Fruit fly (Drosophila melanogaster) whole organism, embryonic: ENCODE data around the gene Usp8.
A peak's percentile ranks its signal among the peaks of the same experiment; 100 is the strongest.

Source experiments
- Abd-B ChIP-seq: fragments of 200-800 bp; sonication (Bioruptor generic); optimal IDR thresholded peaks from 2 replicates; lab custom pipeline; 2018; ENCODE audit warnings: missing biosample characterization, mild to moderate bottlenecking, missing genetic modification characterization, moderate library complexity
- Adf1 ChIP-seq: fragments of 200-800 bp; sonication (Bioruptor generic); IDR thresholded peaks from 2 replicates; pipeline ENCODE4 v1.3.6; 2022; ENCODE audit warnings: missing biosample characterization, missing genetic modification characterization
- Atf6 ChIP-seq: fragments of 200-800 bp; sonication (Bioruptor generic); IDR thresholded peaks from 2 replicates; pipeline ENCODE4 v1.3.6; 2022; ENCODE audit warnings: missing biosample characterization, missing genetic modification characterization
- CG10366 ChIP-seq: fragments of 200-800 bp; sonication (Bioruptor generic); IDR thresholded peaks from 2 replicates; pipeline ENCODE4 v1.3.6; 2022; ENCODE audit warnings: missing biosample characterization, missing genetic modification characterization
- CG10431 ChIP-seq: fragments of 200-800 bp; sonication (Bioruptor generic); optimal IDR thresholded peaks from 3 replicates; lab custom pipeline; 2018; ENCODE audit warnings: missing biosample characterization, mild to moderate bottlenecking, missing genetic modification characterization
- CG10565 ChIP-seq: fragments of 200-800 bp; sonication (Bioruptor generic); optimal IDR thresholded peaks from 3 replicates; lab custom pipeline; 2016; ENCODE audit warnings: missing biosample characterization, mild to moderate bottlenecking, missing genetic modification characterization
- CG12219 ChIP-seq: fragments of 200-800 bp; sonication (Bioruptor generic); optimal IDR thresholded peaks from 3 replicates; lab custom pipeline; 2018; ENCODE audit warnings: missing biosample characterization, mild to moderate bottlenecking, missing genetic modification characterization
- CG12236 ChIP-seq: fragments of 200-800 bp; sonication (Bioruptor generic); optimal IDR thresholded peaks from 2 replicates; lab custom pipeline; 2016; ENCODE audit warnings: missing biosample characterization, missing genetic modification characterization
- CG12744 ChIP-seq: fragments of 200-800 bp; sonication (Bioruptor generic); optimal IDR thresholded peaks from 2 replicates; lab custom pipeline; 2016; ENCODE audit warnings: missing biosample characterization, missing genetic modification characterization
- CG12942 ChIP-seq: fragments of 200-800 bp; sonication (Bioruptor generic); optimal IDR thresholded peaks from 3 replicates; lab custom pipeline; 2016; ENCODE audit warnings: missing biosample characterization, missing genetic modification characterization
- CG15479 ChIP-seq: fragments of 200-800 bp; sonication (Bioruptor generic); optimal IDR thresholded peaks from 3 replicates; lab custom pipeline; 2019; ENCODE audit warnings: missing biosample characterization, mild to moderate bottlenecking, missing genetic modification characterization, moderate library complexity
- CG17328 ChIP-seq: fragments of 200-800 bp; sonication (Bioruptor generic); IDR thresholded peaks from 2 replicates; pipeline ENCODE4 v1.3.6; 2022; ENCODE audit warnings: missing biosample characterization, missing genetic modification characterization
- CG17361 ChIP-seq: fragments of 200-800 bp; sonication (Bioruptor generic); IDR thresholded peaks from 3 replicates; pipeline ENCODE4 v1.3.6; 2022; ENCODE audit warnings: missing biosample characterization, missing genetic modification characterization
- CG17829 ChIP-seq: fragments of 200-800 bp; optimal IDR thresholded peaks from 2 replicates; lab custom pipeline; 2019; ENCODE audit warnings: missing biosample characterization, mild to moderate bottlenecking, missing genetic modification characterization, moderate library complexity
- CG17912 ChIP-seq: fragments of 200-800 bp; sonication (Bioruptor generic); optimal IDR thresholded peaks from 2 replicates; lab custom pipeline; 2018; ENCODE audit warnings: missing biosample characterization, mild to moderate bottlenecking, missing genetic modification characterization
- CG18262 ChIP-seq: fragments of 200-800 bp; optimal IDR thresholded peaks from 3 replicates; lab custom pipeline; 2019; ENCODE audit warnings: missing biosample characterization, mild to moderate bottlenecking, missing genetic modification characterization, moderate library complexity
- CG2202 ChIP-seq: fragments of 200-800 bp; sonication (Bioruptor generic); optimal IDR thresholded peaks from 2 replicates; lab custom pipeline; 2018; ENCODE audit warnings: missing biosample characterization, mild to moderate bottlenecking, missing genetic modification characterization
- CG2712 ChIP-seq: fragments of 200-800 bp; optimal IDR thresholded peaks from 3 replicates; lab custom pipeline; 2019; ENCODE audit warnings: missing biosample characterization, mild to moderate bottlenecking, missing genetic modification characterization, moderate library complexity
- CG31441 ChIP-seq: fragments of 200-800 bp; sonication (Bioruptor generic); IDR thresholded peaks from 2 replicates; pipeline ENCODE4 v1.3.6; 2022; ENCODE audit warnings: missing biosample characterization, missing genetic modification characterization
- CG3163 ChIP-seq: fragments of 200-800 bp; sonication (Bioruptor generic); optimal IDR thresholded peaks from 3 replicates; lab custom pipeline; 2016; ENCODE audit warnings: missing biosample characterization, missing genetic modification characterization
- CG32532 ChIP-seq: fragments of 200-800 bp; sonication (Bioruptor generic); IDR thresholded peaks from 2 replicates; pipeline ENCODE4 v1.3.6; 2022; ENCODE audit warnings: missing biosample characterization, missing genetic modification characterization
- CG32767 ChIP-seq: fragments of 200-800 bp; sonication (Bioruptor generic); IDR thresholded peaks from 2 replicates; pipeline ENCODE4 v1.3.6; 2022; ENCODE audit warnings: missing biosample characterization, missing genetic modification characterization
- CG34422 ChIP-seq: fragments of 200-800 bp; sonication (Bioruptor generic); IDR thresholded peaks from 3 replicates; pipeline ENCODE4 v1.3.6; 2022; ENCODE audit warnings: missing biosample characterization, missing genetic modification characterization
- CG4707 ChIP-seq: fragments of 200-800 bp; sonication (Bioruptor generic); optimal IDR thresholded peaks from 2 replicates; lab custom pipeline; 2018; ENCODE audit warnings: missing biosample characterization, mild to moderate bottlenecking, missing genetic modification characterization, moderate library complexity
- CG6813 ChIP-seq: fragments of 200-800 bp; sonication (Bioruptor generic); optimal IDR thresholded peaks from 2 replicates; lab custom pipeline; 2017; ENCODE audit warnings: missing biosample characterization, missing genetic modification characterization, mild to moderate bottlenecking, moderate library complexity, missing genetic modification reagents
- CG7372 ChIP-seq: fragments of 200-800 bp; sonication (Bioruptor generic); IDR thresholded peaks from 2 replicates; pipeline ENCODE4 v1.3.6; 2022; ENCODE audit warnings: missing biosample characterization, missing genetic modification characterization
- CG7839 ChIP-seq: fragments of 200-800 bp; sonication (Bioruptor generic); optimal IDR thresholded peaks from 3 replicates; lab custom pipeline; 2018; ENCODE audit warnings: missing biosample characterization, mild to moderate bottlenecking, missing genetic modification characterization, moderate library complexity
- CG8290 ChIP-seq, 3 experiments: fragments of 200-800 bp; sonication (Bioruptor generic); optimal IDR thresholded peaks; 2 replicates each; lab custom pipeline; 2016 to 2019; ENCODE audit warnings: missing biosample characterization in 3 of 3, missing genetic modification characterization in 3 of 3, mild to moderate bottlenecking in 2 of 3, moderate library complexity in 1 of 3
- CG8478 ChIP-seq: fragments of >200 bp; optimal IDR thresholded peaks from 2 replicates; lab custom pipeline; 2018
- CG9797 ChIP-seq: fragments of 200-800 bp; sonication (Bioruptor generic); optimal IDR thresholded peaks from 3 replicates; lab custom pipeline; 2018; ENCODE audit warnings: missing biosample characterization, mild to moderate bottlenecking, missing genetic modification characterization
- D19A ChIP-seq: fragments of 200-800 bp; optimal IDR thresholded peaks from 3 replicates; lab custom pipeline; 2019; ENCODE audit warnings: missing biosample characterization, mild to moderate bottlenecking, missing genetic modification characterization, moderate library complexity
- Dbx ChIP-seq: fragments of 200-800 bp; sonication (Bioruptor generic); IDR thresholded peaks from 3 replicates; pipeline ENCODE4 v1.3.6; 2022; ENCODE audit warnings: missing biosample characterization, missing genetic modification characterization
- Dll ChIP-seq: fragments of 200-800 bp; sonication (Bioruptor generic); IDR thresholded peaks from 4 replicates; pipeline ENCODE4 v1.3.6; 2022; ENCODE audit warnings: missing biosample characterization, missing genetic modification characterization; ENCODE audit not compliant: partially characterized antibody
- Fer3 ChIP-seq: fragments of 200-800 bp; sonication (Bioruptor generic); optimal IDR thresholded peaks from 2 replicates; lab custom pipeline; 2018; ENCODE audit warnings: missing biosample characterization, mild to moderate bottlenecking, missing genetic modification characterization, moderate library complexity
- Hr78 ChIP-seq, 2 experiments: fragments of 200-800 bp in 1 of 2; fragments of >200 bp in 1 of 2; sonication (Bioruptor generic) in 1 of 2; optimal IDR thresholded peaks; 2 replicates each; lab custom pipeline; 2017 to 2019; ENCODE audit warnings: missing biosample characterization in 2 of 2, missing genetic modification characterization in 2 of 2, mild to moderate bottlenecking in 1 of 2, moderate library complexity in 1 of 2
- Max ChIP-seq: fragments of 200-800 bp; sonication (Bioruptor generic); optimal IDR thresholded peaks from 2 replicates; lab custom pipeline; 2016; ENCODE audit warnings: missing biosample characterization, mild to moderate bottlenecking, missing genetic modification characterization
- NC2β ChIP-seq: fragments of 200-800 bp; sonication (Bioruptor generic); optimal IDR thresholded peaks from 2 replicates; lab custom pipeline; 2016; ENCODE audit warnings: missing biosample characterization, missing genetic modification characterization
- Ravus ChIP-seq: fragments of 200-800 bp; sonication (Bioruptor generic); IDR thresholded peaks from 2 replicates; pipeline ENCODE4 v1.3.6; 2022; ENCODE audit warnings: missing biosample characterization, missing genetic modification characterization
- Tbp ChIP-seq: fragments of >200 bp; optimal IDR thresholded peaks from 2 replicates; lab custom pipeline; 2018; ENCODE audit warnings: missing biosample characterization, missing genetic modification characterization
- YL-1 ChIP-seq: fragments of 200-800 bp; sonication (Bioruptor generic); optimal IDR thresholded peaks from 3 replicates; lab custom pipeline; 2017; ENCODE audit warnings: missing biosample characterization, mild to moderate bottlenecking, missing genetic modification characterization
- cad ChIP-seq: fragments of >200 bp; optimal IDR thresholded peaks from 2 replicates; lab custom pipeline; 2017; ENCODE audit warnings: missing biosample characterization, missing genetic modification characterization
- crol ChIP-seq: fragments of 200-800 bp; sonication (Bioruptor generic); IDR thresholded peaks from 2 replicates; pipeline ENCODE4 v1.3.6; 2022; ENCODE audit warnings: missing biosample characterization, missing genetic modification characterization
- exex ChIP-seq: fragments of 200-800 bp; sonication (Bioruptor generic); optimal IDR thresholded peaks from 4 replicates; lab custom pipeline; 2018; ENCODE audit warnings: missing biosample characterization, mild to moderate bottlenecking, missing genetic modification characterization, moderate library complexity
- gfzf ChIP-seq: fragments of 200-800 bp; sonication (Bioruptor generic); optimal IDR thresholded peaks from 2 replicates; lab custom pipeline; 2016; ENCODE audit warnings: missing biosample characterization, mild to moderate bottlenecking, missing genetic modification characterization, moderate library complexity
- ham ChIP-seq: fragments of 200-800 bp; sonication (Bioruptor generic); IDR thresholded peaks from 2 replicates; pipeline ENCODE4 v1.3.6; 2022; ENCODE audit warnings: missing biosample characterization, missing genetic modification characterization
- jigr1 ChIP-seq: fragments of 200-800 bp; sonication (Bioruptor generic); IDR thresholded peaks from 3 replicates; pipeline ENCODE4 v1.3.6; 2022; ENCODE audit warnings: missing biosample characterization, missing genetic modification characterization
- lilli ChIP-seq: fragments of 200-800 bp; sonication (Bioruptor generic); optimal IDR thresholded peaks from 3 replicates; lab custom pipeline; 2016; ENCODE audit warnings: missing biosample characterization, missing genetic modification characterization
- mirr ChIP-seq: fragments of 200-800 bp; sonication (Bioruptor generic); optimal IDR thresholded peaks from 3 replicates; lab custom pipeline; 2018; ENCODE audit warnings: missing biosample characterization, mild to moderate bottlenecking, missing genetic modification characterization
- oc ChIP-seq: fragments of 200-800 bp; sonication (Bioruptor generic); optimal IDR thresholded peaks from 2 replicates; lab custom pipeline; 2018; ENCODE audit warnings: missing biosample characterization, mild to moderate bottlenecking, missing genetic modification characterization, moderate library complexity
- ro ChIP-seq: fragments of 200-800 bp; sonication (Bioruptor generic); IDR thresholded peaks from 2 replicates; pipeline ENCODE4 v1.3.6; 2022; ENCODE audit warnings: missing biosample characterization, missing genetic modification characterization
- schlank ChIP-seq: fragments of 200-800 bp; sonication (Bioruptor generic); optimal IDR thresholded peaks from 2 replicates; lab custom pipeline; 2018; ENCODE audit warnings: missing biosample characterization, mild to moderate bottlenecking, missing genetic modification characterization
- z ChIP-seq: fragments of 200-800 bp; sonication (Bioruptor generic); IDR thresholded peaks from 3 replicates; pipeline ENCODE4 v1.3.6; 2022; ENCODE audit warnings: missing biosample characterization, missing genetic modification characterization

Gene Usp8

DNA sequence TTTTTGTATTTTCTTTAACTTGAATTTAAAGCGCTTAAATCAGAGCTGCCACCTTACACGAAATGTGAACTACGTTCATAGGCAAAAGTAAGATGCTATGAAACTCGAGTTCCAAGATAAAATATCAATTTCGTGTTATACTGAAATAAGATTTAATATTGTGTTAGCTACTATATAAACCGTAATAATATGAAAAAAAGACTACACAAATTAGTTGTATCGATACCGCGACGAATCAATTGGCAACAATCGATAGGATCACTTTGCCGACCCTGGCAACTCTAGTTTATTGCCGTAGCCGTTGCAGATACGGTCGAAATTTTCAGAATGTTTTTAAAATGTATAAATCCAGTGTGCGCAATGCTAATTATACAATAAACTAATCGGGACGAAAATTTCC, 6.4 kb downstream of the Usp8 start, which contains the start of gene SNF4Agamma (continued):
- TF ChIP-seq CG12219 (GFP tag; lab: Kevin White, UChicago) (no peak), CG6813 (no peak), Hr78 (GFP tag; optimal IDR thresholded peaks at IDR 0.05; lab: Kevin White, UChicago) (no peak), mirr (no peak), cad (no peak), CG18262 (tag; lab: Kevin White, UChicago) (peak; percentile 19), CG7839 (peak; percentile 19), CG15479 (GFP tag; lab: Kevin White, UChicago) (no peak), CG17328 (GFP tag; lab: Robert Waterston, UW) (no peak), CG32767 (GFP tag; lab: Robert Waterston, UW) (no peak), jigr1 (GFP tag; lab: Robert Waterston, UW) (no peak), Fer3 (no peak), z (no peak), gfzf (GFP tag; lab: Kevin White, UChicago) (peak; percentile 29), exex (tag; lab: Kevin White, UChicago) (no peak), NC2β (GFP tag; lab: Kevin White, UChicago) (no peak), lilli (GFP tag; lab: Kevin White, UChicago) (peak; percentile 48), CG12236 (GFP tag; lab: Kevin White, UChicago) (no peak), CG9797 (GFP tag; lab: Kevin White, UChicago) (peak; percentile 2), CG17361 (peak; percentile 51; the same call in 2 of the 3 replicates), oc (tag; lab: Kevin White, UChicago) (no peak), Atf6 (GFP tag; lab: Robert Waterston, UW) (peak; percentile 41; the same call in 1 of the 2 replicates), CG7372 (no peak), CG32532 (peak; percentile 48), Ravus (GFP tag; lab: Robert Waterston, UW) (no peak), Tbp (GFP tag; lab: Kevin White, UChicago) (no peak), CG10366 (GFP tag; lab: Robert Waterston, UW) (peak; percentile 45; the same call in 1 of the 2 replicates), CG2202 (tag; lab: Kevin White, UChicago) (no peak), CG10565 (no peak), Abd-B (peak; percentile 70), Adf1 (GFP tag; lab: Robert Waterston, UW) (no peak), ham (no peak), schlank (no peak), Dll (GFP tag; lab: Robert Waterston, UW) (peak; percentile 88), CG17829 (peak; percentile 58), CG17912 (GFP tag; lab: Kevin White, UChicago) (no peak), CG34422 (0 out of 3 replicates have a peak, but pooled peaks have one; percentile 19), CG2712 (tag; lab: Kevin White, UChicago) (peak; percentile 63), D19A (tag; lab: Kevin White, UChicago) (no peak), ro (no peak), CG4707 (GFP tag; lab: Kevin White, UChicago) (no peak), CG12942 (GFP tag; lab: Kevin White, UChicago) (no peak), Max (GFP tag; lab: Kevin White, UChicago) (no peak), crol (GFP tag; lab: Robert Waterston, UW) (no peak), CG8478 (lab: Kevin White, UChicago) (no peak), YL-1 (no peak), CG10431 (no peak), CG8290 (GFP tag; optimal IDR thresholded peaks at IDR 0.05; lab: Kevin White, UChicago) (peak; percentile 64), CG8290 (tag; optimal IDR thresholded peaks at IDR 0.05; lab: Kevin White, UChicago) (peak in 1 of 2 experiments; percentile 4), CG12744 (no peak), Dbx (GFP tag; lab: Robert Waterston, UW) (0 out of 3 replicates have a peak, but pooled peaks have one; percentile 33), CG31441 (GFP tag; lab: Robert Waterston, UW) (no peak), CG3163 (GFP tag; lab: Kevin White, UChicago) (no peak)
